Worm (Caenorhabditis elegans) whole organism, L3 larva: Measurements from ENCODE around the gene F43E12.1.

Source experiments
- R02D3.7 ChIP-seq: fragments of 150-350 bp; optimal IDR thresholded peaks from 2 replicates; lab custom pipeline; 2014; ENCODE audit warnings: missing biosample characterization, missing genetic modification characterization
- aly-2 ChIP-seq: fragments of 150-350 bp; optimal IDR thresholded peaks from 2 replicates; lab custom pipeline; 2014; ENCODE audit warnings: missing biosample characterization, missing genetic modification characterization
- ceh-28 ChIP-seq: fragments of 150-350 bp; optimal IDR thresholded peaks from 2 replicates; lab custom pipeline; 2014; ENCODE audit warnings: missing biosample characterization, missing genetic modification reagents, missing genetic modification characterization
- ceh-82 ChIP-seq: fragments of 150-350 bp; optimal IDR thresholded peaks from 2 replicates; lab custom pipeline; 2014; ENCODE audit warnings: missing biosample characterization, missing genetic modification characterization
- ceh-9 ChIP-seq: sonication (generic microtip); optimal IDR thresholded peaks from 2 replicates; lab custom pipeline; 2018; ENCODE audit warnings: missing biosample characterization, missing genetic modification characterization
- daf-12 ChIP-seq: fragments of 150-350 bp; optimal IDR thresholded peaks from 2 replicates; lab custom pipeline; 2014; ENCODE audit warnings: missing biosample characterization, missing genetic modification reagents, missing genetic modification characterization
- egl-27 ChIP-seq: sonication (generic microtip); optimal IDR thresholded peaks from 4 replicates; lab custom pipeline; 2017; ENCODE audit warnings: missing biosample characterization, missing genetic modification reagents, missing genetic modification characterization
- elt-1 ChIP-seq: fragments of 150-350 bp; optimal IDR thresholded peaks from 2 replicates; lab custom pipeline; 2014; ENCODE audit warnings: missing biosample characterization, missing genetic modification characterization
- elt-2 ChIP-seq: sonication (generic microtip); optimal IDR thresholded peaks from 2 replicates; lab custom pipeline; 2016; ENCODE audit warnings: missing genetic modification reagents, mild to moderate bottlenecking, missing genetic modification characterization, missing compliant biosample characterization
- elt-3 ChIP-seq, 3 experiments: fragments of 150-350 bp in 1 of 3; sonication (generic microtip) in 2 of 3; optimal IDR thresholded peaks; 2 replicates in 2 of 3; 4 replicates in 1 of 3; lab custom pipeline; 2014 to 2017; ENCODE audit warnings: missing biosample characterization in 3 of 3, missing genetic modification characterization in 3 of 3
- fkh-10 ChIP-seq: sonication (generic microtip); optimal IDR thresholded peaks from 2 replicates; lab custom pipeline; 2017; ENCODE audit warnings: missing biosample characterization, missing genetic modification reagents, missing genetic modification characterization
- fkh-2 ChIP-seq: fragments of 150-350 bp; optimal IDR thresholded peaks from 2 replicates; lab custom pipeline; 2014; ENCODE audit warnings: missing biosample characterization, missing genetic modification reagents, missing genetic modification characterization
- fos-1 ChIP-seq: fragments of 150-350 bp; optimal IDR thresholded peaks from 2 replicates; lab custom pipeline; 2014; ENCODE audit warnings: missing biosample characterization, missing genetic modification characterization
- jun-1 ChIP-seq: fragments of 150-350 bp; optimal IDR thresholded peaks from 2 replicates; lab custom pipeline; 2014; ENCODE audit warnings: missing biosample characterization, missing genetic modification reagents, missing genetic modification characterization
- lin-15B ChIP-seq: fragments of 150-350 bp; optimal IDR thresholded peaks from 2 replicates; lab custom pipeline; 2014; ENCODE audit warnings: missing biosample characterization, missing genetic modification characterization
- lsy-12 ChIP-seq: sonication (generic microtip); optimal IDR thresholded peaks from 2 replicates; lab custom pipeline; 2016; ENCODE audit warnings: mild to moderate bottlenecking, missing genetic modification characterization, missing compliant biosample characterization
- mml-1 ChIP-seq: fragments of 150-350 bp; sonication (generic microtip); optimal IDR thresholded peaks from 3 replicates; lab custom pipeline; 2014; ENCODE audit warnings: missing biosample characterization, missing genetic modification characterization
- nfya-1 ChIP-seq: sonication (generic microtip); optimal IDR thresholded peaks from 2 replicates; lab custom pipeline; 2017; ENCODE audit warnings: missing genetic modification characterization, mild to moderate bottlenecking, missing compliant biosample characterization, antibody characterized with exemption, moderate library complexity; ENCODE audit not compliant: insufficient read depth
- nhr-11 ChIP-seq: fragments of 150-350 bp; optimal IDR thresholded peaks from 2 replicates; lab custom pipeline; 2014; ENCODE audit warnings: missing biosample characterization, missing genetic modification characterization
- nhr-23 ChIP-seq: fragments of 150-350 bp; optimal IDR thresholded peaks from 2 replicates; lab custom pipeline; 2014; ENCODE audit warnings: missing biosample characterization, missing genetic modification reagents, missing genetic modification characterization
- nhr-237 ChIP-seq: fragments of 150-350 bp; optimal IDR thresholded peaks from 2 replicates; lab custom pipeline; 2014; ENCODE audit warnings: missing biosample characterization, missing genetic modification characterization
- nhr-25 ChIP-seq: sonication (generic microtip); optimal IDR thresholded peaks from 2 replicates; lab custom pipeline; 2017; ENCODE audit warnings: missing biosample characterization, missing genetic modification characterization
- nhr-43 ChIP-seq: sonication (generic microtip); optimal IDR thresholded peaks from 2 replicates; lab custom pipeline; 2016; ENCODE audit warnings: mild to moderate bottlenecking, missing genetic modification characterization, missing compliant biosample characterization; ENCODE audit not compliant: poor library complexity, severe bottlenecking
- nhr-67 ChIP-seq: fragments of 150-350 bp; optimal IDR thresholded peaks from 2 replicates; lab custom pipeline; 2014; ENCODE audit warnings: missing biosample characterization, missing genetic modification characterization
- nhr-76 ChIP-seq: fragments of 150-350 bp; sonication (generic microtip); optimal IDR thresholded peaks from 5 replicates; lab custom pipeline; 2014; ENCODE audit warnings: missing biosample characterization, missing genetic modification characterization
- nhr-77 ChIP-seq: fragments of 150-350 bp; optimal IDR thresholded peaks from 2 replicates; lab custom pipeline; 2014; ENCODE audit warnings: missing biosample characterization, missing genetic modification characterization
- pha-4 ChIP-seq: fragments of 150-350 bp; optimal IDR thresholded peaks from 2 replicates; lab custom pipeline; 2014; ENCODE audit warnings: missing biosample characterization, missing genetic modification reagents, missing genetic modification characterization
- pqm-1 ChIP-seq: fragments of 150-350 bp; optimal IDR thresholded peaks from 2 replicates; lab custom pipeline; 2017; ENCODE audit warnings: missing biosample characterization, missing genetic modification characterization, inconsistent platforms
- sea-2 ChIP-seq: fragments of 150-350 bp; sonication (generic microtip); optimal IDR thresholded peaks from 4 replicates; lab custom pipeline; 2014; ENCODE audit warnings: missing biosample characterization, missing genetic modification reagents, missing genetic modification characterization
- skn-1 ChIP-seq: fragments of 150-350 bp; optimal IDR thresholded peaks from 2 replicates; lab custom pipeline; 2014; ENCODE audit warnings: missing biosample characterization, missing genetic modification characterization
- tbx-2 ChIP-seq: sonication (generic microtip); optimal IDR thresholded peaks from 2 replicates; lab custom pipeline; 2016; ENCODE audit warnings: mild to moderate bottlenecking, missing genetic modification characterization, missing compliant biosample characterization
- ztf-4 ChIP-seq: fragments of 150-350 bp; optimal IDR thresholded peaks from 2 replicates; lab custom pipeline; 2014; ENCODE audit warnings: missing biosample characterization, missing genetic modification characterization

The F43E12.1 gene

DNA sequence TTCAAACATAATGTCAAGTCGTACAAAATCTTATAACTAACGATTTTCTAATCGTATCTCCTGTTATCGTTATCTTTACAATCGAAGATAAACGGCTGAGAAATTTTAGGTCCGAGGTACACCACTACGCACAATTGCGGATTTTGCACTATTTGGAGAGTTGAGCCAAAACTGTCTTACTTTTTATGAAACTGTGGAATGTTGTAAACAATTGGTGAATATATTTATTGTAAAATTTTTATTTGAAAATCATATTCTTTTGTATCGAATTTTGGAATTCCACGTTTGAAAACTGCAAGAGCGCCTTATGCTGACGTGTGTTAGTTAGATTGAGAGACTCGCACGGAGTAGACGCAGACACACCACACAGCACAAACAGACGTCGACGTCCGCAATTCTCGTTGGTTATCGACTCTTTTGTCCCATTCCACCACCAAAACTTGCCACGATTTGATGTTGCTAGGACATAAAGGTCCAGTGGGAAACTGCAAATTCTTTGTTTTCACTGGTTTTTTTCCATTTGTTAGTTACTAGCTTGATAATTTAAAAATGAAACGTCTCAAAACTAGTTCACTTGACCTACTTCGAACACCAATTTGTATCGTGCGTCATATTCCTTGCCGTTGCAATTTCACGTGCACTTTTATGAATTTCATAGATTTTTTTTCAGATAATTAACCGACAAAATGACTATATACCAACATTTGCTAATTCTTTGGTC, 16.6 kb downstream of the F43E12.1 start, which contains the start of gene dnj-7:
Gene dnj-7, plus strand, starts transcription at position 671 of the 721 bp plus-strand sequence.
- TF ChIP-seq lin-15B (tag; lab: Kevin White, UChicago) (no peak), nhr-23 (tag; lab: Kevin White, UChicago) (peak; percentile 29), tbx-2 (tag; lab: Kevin White, UChicago) (peak; percentile 1), ceh-28 (tag; lab: Kevin White, UChicago) (peak; percentile 21), nhr-25 (tag; lab: Kevin White, UChicago) (no peak), lsy-12 (no peak), ztf-4 (no peak), mml-1 (tag; lab: Kevin White, UChicago) (no peak), elt-1 (tag; lab: Kevin White, UChicago) (peak; percentile 28), ceh-82 (no peak), elt-2 (tag; lab: Kevin White, UChicago) (peak; percentile 43), elt-3 (tag; optimal IDR thresholded peaks at IDR 0.05; lab: Kevin White, UChicago) (peak in 1 of 3 experiments; percentile 90), fkh-2 (tag; lab: Kevin White, UChicago) (no peak), nfya-1 (tag; lab: Kevin White, UChicago) (peak; percentile 50), skn-1 (tag; lab: Kevin White, UChicago) (peak; percentile 17), nhr-11 (no peak), pqm-1 (tag; lab: Kevin White, UChicago) (no peak)

ce11 chrX:7199831-7200414, 22.5 kb downstream of the F43E12.1 start, which contains the start of gene C55B6.1:
C55B6.1 (plus strand) TSS chrX:7200364.
- TF ChIP-seq mml-1 (tag; lab: Kevin White, UChicago), result no peak
- peak; percentile 8 for TF ChIP-seq nfya-1 (tag; lab: Kevin White, UChicago)
- TF ChIP-seq aly-2, result no peak

ce11 chrX:7200475-7200874, 23.0 kb downstream of the F43E12.1 start:
- no peak for TF ChIP-seq sea-2 (GFP tag; lab: Kevin White, UChicago)
- TF ChIP-seq nfya-1 (tag; lab: Kevin White, UChicago), result peak; percentile 41
- TF ChIP-seq nhr-23 (tag; lab: Kevin White, UChicago), result no peak
- TF ChIP-seq daf-12 (tag; lab: Kevin White, UChicago), result no peak
- TF ChIP-seq skn-1 (tag; lab: Kevin White, UChicago), result peak; percentile 47
- TF ChIP-seq fos-1, result no peak
- TF ChIP-seq fkh-10 (GFP tag; lab: Kevin White, UChicago), result no peak
- TF ChIP-seq nhr-77 (tag; lab: Kevin White, UChicago), result no peak
- no peak for TF ChIP-seq mml-1 (tag; lab: Kevin White, UChicago)
- TF ChIP-seq elt-2 (tag; lab: Kevin White, UChicago), result peak; percentile 94
- TF ChIP-seq pqm-1 (tag; lab: Kevin White, UChicago), result peak; percentile 83
- no peak for TF ChIP-seq R02D3.7 (tag; lab: Kevin White, UChicago)
- no peak for TF ChIP-seq nhr-67
- TF ChIP-seq pha-4 (tag; lab: Kevin White, UChicago), result no peak
- no peak for TF ChIP-seq fkh-2 (tag; lab: Kevin White, UChicago)
- TF ChIP-seq jun-1 (tag; lab: Kevin White, UChicago), result peak; percentile 38

ce11 chrX:7204175-7204574, 26.7 kb downstream of the F43E12.1 start:
- TF ChIP-seq nhr-76 (no peak), fkh-2 (tag; lab: Kevin White, UChicago) (no peak), ztf-4 (no peak), nhr-237 (tag; lab: Kevin White, UChicago) (no peak), ceh-9 (tag; lab: Kevin White, UChicago) (no peak), skn-1 (tag; lab: Kevin White, UChicago) (no peak), egl-27 (no peak), R02D3.7 (tag; lab: Kevin White, UChicago) (no peak), nhr-77 (tag; lab: Kevin White, UChicago) (no peak), pha-4 (tag; lab: Kevin White, UChicago) (no peak), ceh-28 (tag; lab: Kevin White, UChicago) (no peak), nhr-43 (tag; lab: Kevin White, UChicago) (no peak)
